Worm (Caenorhabditis elegans) whole organism, L3 larva: Measurements from ENCODE around the gene K02E10.7.

ENCODE experiments used
- R02D3.7 ChIP-seq: fragments of 150-350 bp; optimal IDR thresholded peaks from 2 replicates; lab custom pipeline; 2014; ENCODE audit warnings: missing biosample characterization, missing genetic modification characterization
- ZK546.5 ChIP-seq: sonication (generic microtip); optimal IDR thresholded peaks from 2 replicates; lab custom pipeline; 2017; ENCODE audit warnings: missing biosample characterization, missing genetic modification characterization
- aly-2 ChIP-seq: fragments of 150-350 bp; optimal IDR thresholded peaks from 2 replicates; lab custom pipeline; 2014; ENCODE audit warnings: missing biosample characterization, missing genetic modification characterization
- ama-1 ChIP-seq: fragments of 150-350 bp; optimal IDR thresholded peaks from 2 replicates; lab custom pipeline; 2018
- ceh-16 ChIP-seq: sonication (generic microtip); optimal IDR thresholded peaks from 2 replicates; lab custom pipeline; 2017; ENCODE audit warnings: missing biosample characterization, missing genetic modification characterization
- ceh-28 ChIP-seq: fragments of 150-350 bp; optimal IDR thresholded peaks from 2 replicates; lab custom pipeline; 2014; ENCODE audit warnings: missing biosample characterization, missing genetic modification reagents, missing genetic modification characterization
- ceh-9 ChIP-seq: sonication (generic microtip); optimal IDR thresholded peaks from 2 replicates; lab custom pipeline; 2018; ENCODE audit warnings: missing biosample characterization, missing genetic modification characterization
- daf-12 ChIP-seq: fragments of 150-350 bp; optimal IDR thresholded peaks from 2 replicates; lab custom pipeline; 2014; ENCODE audit warnings: missing biosample characterization, missing genetic modification reagents, missing genetic modification characterization
- egl-27 ChIP-seq: sonication (generic microtip); optimal IDR thresholded peaks from 4 replicates; lab custom pipeline; 2017; ENCODE audit warnings: missing biosample characterization, missing genetic modification reagents, missing genetic modification characterization
- egl-5 ChIP-seq: fragments of 150-350 bp; optimal IDR thresholded peaks from 2 replicates; lab custom pipeline; 2017; ENCODE audit warnings: missing biosample characterization, missing genetic modification reagents, missing genetic modification characterization, inconsistent platforms
- elt-2 ChIP-seq: sonication (generic microtip); optimal IDR thresholded peaks from 2 replicates; lab custom pipeline; 2016; ENCODE audit warnings: missing genetic modification reagents, mild to moderate bottlenecking, missing genetic modification characterization, missing compliant biosample characterization
- elt-3 ChIP-seq, 3 experiments: fragments of 150-350 bp in 1 of 3; sonication (generic microtip) in 2 of 3; optimal IDR thresholded peaks; 2 replicates in 2 of 3; 4 replicates in 1 of 3; lab custom pipeline; 2014 to 2017; ENCODE audit warnings: missing biosample characterization in 3 of 3, missing genetic modification characterization in 3 of 3
- eor-1 ChIP-seq, 2 experiments: fragments of 150-350 bp; optimal IDR thresholded peaks; 2 replicates each; lab custom pipeline; 2014 to 2018; ENCODE audit warnings: missing biosample characterization in 2 of 2, missing genetic modification characterization in 2 of 2
- fkh-2 ChIP-seq: fragments of 150-350 bp; optimal IDR thresholded peaks from 2 replicates; lab custom pipeline; 2014; ENCODE audit warnings: missing biosample characterization, missing genetic modification reagents, missing genetic modification characterization
- fos-1 ChIP-seq: fragments of 150-350 bp; optimal IDR thresholded peaks from 2 replicates; lab custom pipeline; 2014; ENCODE audit warnings: missing biosample characterization, missing genetic modification characterization
- hmg-11 ChIP-seq: sonication (generic microtip); optimal IDR thresholded peaks from 2 replicates; lab custom pipeline; 2016; ENCODE audit warnings: missing genetic modification characterization, missing compliant biosample characterization
- jun-1 ChIP-seq: fragments of 150-350 bp; optimal IDR thresholded peaks from 2 replicates; lab custom pipeline; 2014; ENCODE audit warnings: missing biosample characterization, missing genetic modification reagents, missing genetic modification characterization
- lin-39 ChIP-seq: fragments of 150-350 bp; optimal IDR thresholded peaks from 2 replicates; lab custom pipeline; 2018; ENCODE audit warnings: missing biosample characterization, missing genetic modification reagents, missing genetic modification characterization
- lsy-12 ChIP-seq: sonication (generic microtip); optimal IDR thresholded peaks from 2 replicates; lab custom pipeline; 2016; ENCODE audit warnings: mild to moderate bottlenecking, missing genetic modification characterization, missing compliant biosample characterization
- mdl-1 ChIP-seq: fragments of 150-350 bp; optimal IDR thresholded peaks from 2 replicates; lab custom pipeline; 2014; ENCODE audit warnings: missing biosample characterization, missing genetic modification characterization
- mml-1 ChIP-seq: fragments of 150-350 bp; sonication (generic microtip); optimal IDR thresholded peaks from 3 replicates; lab custom pipeline; 2014; ENCODE audit warnings: missing biosample characterization, missing genetic modification characterization
- nfya-1 ChIP-seq: sonication (generic microtip); optimal IDR thresholded peaks from 2 replicates; lab custom pipeline; 2017; ENCODE audit warnings: missing genetic modification characterization, mild to moderate bottlenecking, missing compliant biosample characterization, antibody characterized with exemption, moderate library complexity; ENCODE audit not compliant: insufficient read depth
- nhr-11 ChIP-seq: fragments of 150-350 bp; optimal IDR thresholded peaks from 2 replicates; lab custom pipeline; 2014; ENCODE audit warnings: missing biosample characterization, missing genetic modification characterization
- nhr-12 ChIP-seq: fragments of 150-350 bp; optimal IDR thresholded peaks from 2 replicates; lab custom pipeline; 2014; ENCODE audit warnings: missing biosample characterization, missing genetic modification characterization
- nhr-23 ChIP-seq: fragments of 150-350 bp; optimal IDR thresholded peaks from 2 replicates; lab custom pipeline; 2014; ENCODE audit warnings: missing biosample characterization, missing genetic modification reagents, missing genetic modification characterization
- nhr-237 ChIP-seq: fragments of 150-350 bp; optimal IDR thresholded peaks from 2 replicates; lab custom pipeline; 2014; ENCODE audit warnings: missing biosample characterization, missing genetic modification characterization
- nhr-25 ChIP-seq: sonication (generic microtip); optimal IDR thresholded peaks from 2 replicates; lab custom pipeline; 2017; ENCODE audit warnings: missing biosample characterization, missing genetic modification characterization
- nhr-28 ChIP-seq: fragments of 150-350 bp; optimal IDR thresholded peaks from 2 replicates; lab custom pipeline; 2014; ENCODE audit warnings: missing biosample characterization, missing genetic modification characterization
- nhr-43 ChIP-seq: sonication (generic microtip); optimal IDR thresholded peaks from 2 replicates; lab custom pipeline; 2016; ENCODE audit warnings: mild to moderate bottlenecking, missing genetic modification characterization, missing compliant biosample characterization; ENCODE audit not compliant: poor library complexity, severe bottlenecking
- nhr-77 ChIP-seq: fragments of 150-350 bp; optimal IDR thresholded peaks from 2 replicates; lab custom pipeline; 2014; ENCODE audit warnings: missing biosample characterization, missing genetic modification characterization
- pha-4 ChIP-seq: fragments of 150-350 bp; optimal IDR thresholded peaks from 2 replicates; lab custom pipeline; 2014; ENCODE audit warnings: missing biosample characterization, missing genetic modification reagents, missing genetic modification characterization
- pqm-1 ChIP-seq: fragments of 150-350 bp; optimal IDR thresholded peaks from 2 replicates; lab custom pipeline; 2017; ENCODE audit warnings: missing biosample characterization, missing genetic modification characterization, inconsistent platforms
- sea-2 ChIP-seq: fragments of 150-350 bp; sonication (generic microtip); optimal IDR thresholded peaks from 4 replicates; lab custom pipeline; 2014; ENCODE audit warnings: missing biosample characterization, missing genetic modification reagents, missing genetic modification characterization
- skn-1 ChIP-seq: fragments of 150-350 bp; optimal IDR thresholded peaks from 2 replicates; lab custom pipeline; 2014; ENCODE audit warnings: missing biosample characterization, missing genetic modification characterization
- snpc-4 ChIP-seq: fragments of 150-350 bp; optimal IDR thresholded peaks from 2 replicates; lab custom pipeline; 2014; ENCODE audit warnings: missing biosample characterization, missing genetic modification characterization
- unc-39 ChIP-seq: sonication (generic microtip); optimal IDR thresholded peaks from 4 replicates; lab custom pipeline; 2017; ENCODE audit warnings: missing biosample characterization, missing genetic modification characterization
- unc-62 ChIP-seq: fragments of 150-350 bp; sonication (generic microtip); optimal IDR thresholded peaks from 4 replicates; lab custom pipeline; 2014; ENCODE audit warnings: missing biosample characterization, missing genetic modification reagents, missing genetic modification characterization
- ztf-4 ChIP-seq: fragments of 150-350 bp; optimal IDR thresholded peaks from 2 replicates; lab custom pipeline; 2014; ENCODE audit warnings: missing biosample characterization, missing genetic modification characterization

K02E10.7 gene

DNA sequence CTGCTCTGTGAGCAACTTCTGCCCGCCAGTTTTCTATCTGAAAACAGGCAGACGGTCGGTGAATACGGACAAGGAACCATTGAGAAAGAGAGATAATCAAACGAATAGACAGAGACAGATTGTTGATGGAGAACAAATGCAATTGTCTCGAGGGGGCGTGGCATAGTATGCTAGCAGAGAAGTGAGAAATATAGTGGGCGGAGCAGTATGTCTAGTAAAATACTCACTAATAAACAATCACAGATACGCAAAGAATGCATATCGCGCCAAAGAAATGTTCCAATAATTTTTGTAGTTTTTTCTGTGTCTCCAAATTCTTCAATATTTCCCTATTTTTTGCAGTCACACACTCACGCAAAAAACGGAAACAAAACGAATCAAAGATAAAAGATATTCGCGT lies 24.0 kb upstream of the K02E10.7 start, which contains the start of gene tbc-12:
TSS of gene tbc-12 (minus strand) at position 101 of the 400 bp plus-strand sequence.
- TF ChIP-seq egl-27 (tag; lab: Kevin White, UChicago) (no peak), nfya-1 (tag; lab: Kevin White, UChicago) (no peak), daf-12 (tag; lab: Kevin White, UChicago) (no peak), nhr-43 (no peak), unc-62 (GFP tag; lab: Kevin White, UChicago) (no peak), egl-5 (tag; lab: Kevin White, UChicago) (no peak), R02D3.7 (tag; lab: Kevin White, UChicago) (no peak), fos-1 (tag; lab: Kevin White, UChicago) (no peak), snpc-4 (tag; lab: Kevin White, UChicago) (no peak)

- TF ChIP-seq daf-12 (tag; lab: Kevin White, UChicago): no peak
- no peak for TF ChIP-seq nhr-12 (tag; lab: Kevin White, UChicago)
- no peak for TF ChIP-seq aly-2 (tag; lab: Kevin White, UChicago)
- TF ChIP-seq pha-4: peak; percentile 14
- peak; percentile 54 for TF ChIP-seq elt-2 (tag; lab: Kevin White, UChicago)
- TF ChIP-seq nhr-23 (tag; lab: Kevin White, UChicago): no peak
- no peak for TF ChIP-seq fos-1 (tag; lab: Kevin White, UChicago)
- TF ChIP-seq mml-1 (tag; lab: Kevin White, UChicago): no peak
- TF ChIP-seq ama-1 (lab: Kevin White, UChicago): no peak
- TF ChIP-seq eor-1 (tag; optimal IDR thresholded peaks at IDR 0.05; lab: Kevin White, UChicago): no peak
- no peak for TF ChIP-seq hmg-11 (tag; lab: Kevin White, UChicago)
- no peak for TF ChIP-seq sea-2
- no peak for TF ChIP-seq nhr-28 (tag; lab: Kevin White, UChicago)
- no peak for TF ChIP-seq mdl-1 (tag; lab: Kevin White, UChicago)
- TF ChIP-seq elt-3 (tag; optimal IDR thresholded peaks at IDR 0.05; lab: Kevin White, UChicago): no peak
- TF ChIP-seq pqm-1 (tag; lab: Kevin White, UChicago): peak; percentile 34
- no peak for TF ChIP-seq egl-5 (tag; lab: Kevin White, UChicago)
- peak; percentile 0 for TF ChIP-seq lsy-12 (tag; lab: Kevin White, UChicago)
- no peak for TF ChIP-seq nhr-11 (tag; lab: Kevin White, UChicago)
- TF ChIP-seq nhr-25 (tag; lab: Kevin White, UChicago): peak; percentile 26
- peak; percentile 55 for TF ChIP-seq nhr-43
- peak; percentile 16 for TF ChIP-seq nfya-1 (tag; lab: Kevin White, UChicago)
- no peak for TF ChIP-seq jun-1 (tag; lab: Kevin White, UChicago)
- no peak for TF ChIP-seq nhr-237 (tag; lab: Kevin White, UChicago)
- TF ChIP-seq fkh-2 (tag; lab: Kevin White, UChicago): no peak
Observed at ce11 chrX:2531276-2531675, 22.9 kb upstream of the K02E10.7 start.

DNA sequence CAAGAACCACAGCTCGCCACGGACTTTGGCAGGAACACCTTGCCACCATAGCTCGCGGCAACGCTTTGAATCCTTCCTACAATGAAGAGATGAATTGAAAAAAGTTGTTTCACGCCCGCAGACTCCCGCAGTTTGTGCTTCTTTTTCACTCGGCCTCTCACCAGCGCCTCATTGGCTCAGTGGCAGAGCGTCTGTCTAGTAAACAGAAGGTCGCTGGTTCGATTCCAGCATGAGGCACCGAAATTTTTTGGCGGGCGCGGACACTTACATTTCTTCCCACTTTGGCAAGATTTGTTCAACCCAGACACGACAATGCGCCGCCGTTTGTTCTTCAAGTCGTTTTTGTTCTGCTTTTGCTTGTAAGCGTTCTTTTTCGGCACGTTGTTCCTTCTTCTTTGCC lies 19.5 kb upstream of the K02E10.7 start:
- TF ChIP-seq nhr-23 (tag; lab: Kevin White, UChicago) (no peak), skn-1 (tag; lab: Kevin White, UChicago) (peak; percentile 19), snpc-4 (tag; lab: Kevin White, UChicago) (no peak), mml-1 (tag; lab: Kevin White, UChicago) (no peak), elt-2 (tag; lab: Kevin White, UChicago) (peak; percentile 13), nhr-11 (tag; lab: Kevin White, UChicago) (no peak), ztf-4 (tag; lab: Kevin White, UChicago) (peak; percentile 2), nhr-77 (tag; lab: Kevin White, UChicago) (no peak), ceh-9 (tag; lab: Kevin White, UChicago) (no peak), ceh-28 (no peak), egl-27 (tag; lab: Kevin White, UChicago) (no peak), hmg-11 (tag; lab: Kevin White, UChicago) (peak; percentile 77), unc-39 (tag; lab: Kevin White, UChicago) (no peak), pqm-1 (tag; lab: Kevin White, UChicago) (no peak), egl-5 (tag; lab: Kevin White, UChicago) (no peak), nfya-1 (tag; lab: Kevin White, UChicago) (peak; percentile 52), lsy-12 (tag; lab: Kevin White, UChicago) (no peak), sea-2 (no peak), fkh-2 (tag; lab: Kevin White, UChicago) (no peak), lin-39 (tag; lab: Kevin White, UChicago) (no peak), nhr-25 (tag; lab: Kevin White, UChicago) (no peak), pha-4 (peak; percentile 33), nhr-43 (peak; percentile 9), ZK546.5 (tag; lab: Kevin White, UChicago) (no peak), jun-1 (tag; lab: Kevin White, UChicago) (no peak), ceh-16 (tag; lab: Kevin White, UChicago) (no peak)
